Fruit fly (Drosophila melanogaster) whole organism, prepupa: ENCODE results near the gene CG2972.

Source experiments
- Blimp-1 ChIP-seq: fragments of 200-800 bp; sonication (Bioruptor generic); optimal IDR thresholded peaks from 3 replicates; lab custom pipeline; 2017; ENCODE audit warnings: missing biosample characterization, missing genetic modification characterization, mild to moderate bottlenecking, moderate library complexity, missing genetic modification reagents
- CG10669 ChIP-seq: fragments of 200-800 bp; sonication (Bioruptor generic); optimal IDR thresholded peaks from 3 replicates; lab custom pipeline; 2018; ENCODE audit warnings: missing biosample characterization, mild to moderate bottlenecking, missing genetic modification characterization, moderate library complexity
- CG11294 ChIP-seq: fragments of 200-800 bp; sonication (Bioruptor generic); IDR thresholded peaks from 2 replicates; pipeline ENCODE4 v1.3.6; 2022; ENCODE audit warnings: missing biosample characterization, missing genetic modification characterization
- CG11762 ChIP-seq: fragments of 200-800 bp; sonication (Bioruptor generic); optimal IDR thresholded peaks from 3 replicates; lab custom pipeline; 2016; ENCODE audit warnings: missing biosample characterization, missing genetic modification characterization; ENCODE audit not compliant: insufficient read depth
- CG11902 ChIP-seq: fragments of 200-800 bp; sonication (Bioruptor generic); optimal IDR thresholded peaks from 3 replicates; lab custom pipeline; 2016; ENCODE audit warnings: missing biosample characterization, missing genetic modification characterization
- CG15336 ChIP-seq: fragments of 200-800 bp; sonication (Bioruptor generic); IDR thresholded peaks from 2 replicates; pipeline ENCODE4 v1.3.6; 2022; ENCODE audit warnings: missing biosample characterization, missing genetic modification characterization
- CG3032 ChIP-seq: fragments of 200-800 bp; optimal IDR thresholded peaks from 2 replicates; lab custom pipeline; 2019; ENCODE audit warnings: missing biosample characterization, mild to moderate bottlenecking, missing genetic modification characterization, moderate library complexity
- CG31627 ChIP-seq: fragments of 200-800 bp; sonication (Bioruptor generic); optimal IDR thresholded peaks from 3 replicates; lab custom pipeline; 2016; ENCODE audit warnings: missing biosample characterization, missing genetic modification characterization
- CG32006 ChIP-seq: fragments of 200-800 bp; sonication (Bioruptor generic); optimal IDR thresholded peaks from 3 replicates; lab custom pipeline; 2017; ENCODE audit warnings: missing biosample characterization, mild to moderate bottlenecking, missing genetic modification characterization
- CG34406 ChIP-seq: fragments of 200-800 bp; sonication (Bioruptor generic); optimal IDR thresholded peaks from 3 replicates; lab custom pipeline; 2016; ENCODE audit warnings: missing biosample characterization, missing genetic modification characterization
- CG3919 ChIP-seq: fragments of 200-800 bp; sonication (Bioruptor generic); optimal IDR thresholded peaks from 3 replicates; lab custom pipeline; 2016; ENCODE audit warnings: missing biosample characterization, missing genetic modification characterization
- CG4318 ChIP-seq: fragments of 200-800 bp; sonication (Bioruptor generic); optimal IDR thresholded peaks from 3 replicates; lab custom pipeline; 2017; ENCODE audit warnings: missing biosample characterization, mild to moderate bottlenecking, missing genetic modification characterization
- CG6163 ChIP-seq: fragments of 200-800 bp; sonication (Bioruptor generic); IDR thresholded peaks from 3 replicates; pipeline ENCODE4 v1.3.6; 2022; ENCODE audit warnings: missing biosample characterization, missing genetic modification characterization
- CG6276 ChIP-seq: fragments of 200-800 bp; sonication (Bioruptor generic); optimal IDR thresholded peaks from 2 replicates; lab custom pipeline; 2017; ENCODE audit warnings: missing biosample characterization, mild to moderate bottlenecking, missing genetic modification characterization
- CG6792 ChIP-seq: fragments of 200-800 bp; sonication (Bioruptor generic); optimal IDR thresholded peaks from 3 replicates; lab custom pipeline; 2016; ENCODE audit warnings: missing biosample characterization, missing genetic modification characterization
- CG6808 ChIP-seq: fragments of 200-800 bp; sonication (Bioruptor generic); optimal IDR thresholded peaks from 3 replicates; lab custom pipeline; 2017; ENCODE audit warnings: missing biosample characterization, missing genetic modification characterization, mild to moderate bottlenecking, moderate library complexity, missing genetic modification reagents
- CG6854 ChIP-seq: fragments of 200-800 bp; sonication (Bioruptor generic); optimal IDR thresholded peaks from 2 replicates; lab custom pipeline; 2017; ENCODE audit warnings: missing biosample characterization, mild to moderate bottlenecking, missing genetic modification characterization
- CG7368 ChIP-seq: fragments of 200-800 bp; sonication (Bioruptor generic); optimal IDR thresholded peaks from 3 replicates; lab custom pipeline; 2016; ENCODE audit warnings: missing biosample characterization, missing genetic modification characterization
- CG8119 ChIP-seq: fragments of 200-800 bp; sonication (Bioruptor generic); IDR thresholded peaks from 3 replicates; pipeline ENCODE4 v1.3.6; 2022; ENCODE audit warnings: missing biosample characterization, missing genetic modification characterization
- CG8319 ChIP-seq: fragments of 200-800 bp; sonication (Bioruptor generic); optimal IDR thresholded peaks from 3 replicates; lab custom pipeline; 2016; ENCODE audit warnings: missing biosample characterization, missing genetic modification characterization
- CG9139 ChIP-seq: fragments of 200-800 bp; sonication (Bioruptor generic); optimal IDR thresholded peaks from 3 replicates; lab custom pipeline; 2017; ENCODE audit warnings: missing biosample characterization, mild to moderate bottlenecking, missing genetic modification characterization
- Eip78C ChIP-seq: fragments of 200-800 bp; sonication (Bioruptor generic); peaks from one replicate; lab custom pipeline; 2016; ENCODE audit warnings: missing biosample characterization, missing genetic modification characterization
- Eip93F ChIP-seq: fragments of 200-800 bp; sonication (Bioruptor generic); optimal IDR thresholded peaks from 2 replicates; lab custom pipeline; 2016; ENCODE audit warnings: missing biosample characterization, mild to moderate bottlenecking, missing genetic modification characterization
- Ets21C ChIP-seq: fragments of 200-800 bp; sonication (Bioruptor generic); optimal IDR thresholded peaks from 3 replicates; lab custom pipeline; 2016; ENCODE audit warnings: missing biosample characterization, missing genetic modification characterization
- Gug ChIP-seq: fragments of 200-800 bp; sonication (Bioruptor generic); IDR thresholded peaks from 2 replicates; pipeline ENCODE4 v1.3.6; 2022; ENCODE audit warnings: missing biosample characterization, missing genetic modification characterization
- Hr38 ChIP-seq: sonication (Bioruptor generic); optimal IDR thresholded peaks from 2 replicates; lab custom pipeline; 2016; ENCODE audit warnings: missing biosample characterization, missing genetic modification characterization
- Hr39 ChIP-seq: fragments of 200-800 bp; sonication (Bioruptor generic); optimal IDR thresholded peaks from 2 replicates; lab custom pipeline; 2016; ENCODE audit warnings: missing biosample characterization, missing genetic modification characterization
- Hr4 ChIP-seq: fragments of 200-800 bp; sonication (Bioruptor generic); optimal IDR thresholded peaks from 3 replicates; lab custom pipeline; 2016; ENCODE audit warnings: missing biosample characterization, missing genetic modification characterization
- Lpt ChIP-seq: fragments of 200-800 bp; sonication (Bioruptor generic); optimal IDR thresholded peaks from 3 replicates; lab custom pipeline; 2016; ENCODE audit warnings: missing biosample characterization, missing genetic modification characterization
- Met ChIP-seq: fragments of 200-800 bp; sonication (Bioruptor generic); optimal IDR thresholded peaks from 3 replicates; lab custom pipeline; 2016; ENCODE audit warnings: missing biosample characterization, missing genetic modification characterization
- Smox ChIP-seq: fragments of 200-800 bp; sonication (Bioruptor generic); optimal IDR thresholded peaks from 3 replicates; lab custom pipeline; 2016; ENCODE audit warnings: missing biosample characterization, missing genetic modification characterization
- Sox102F ChIP-seq: fragments of 200-800 bp; sonication (Bioruptor generic); optimal IDR thresholded peaks from 2 replicates; lab custom pipeline; 2016; ENCODE audit warnings: missing biosample characterization, mild to moderate bottlenecking, missing genetic modification characterization
- Sox14 ChIP-seq: fragments of 200-800 bp; sonication (Bioruptor generic); optimal IDR thresholded peaks from 3 replicates; lab custom pipeline; 2016; ENCODE audit warnings: missing biosample characterization, missing genetic modification characterization
- Sox15 ChIP-seq: fragments of 200-800 bp; sonication (Bioruptor generic); optimal IDR thresholded peaks from 3 replicates; lab custom pipeline; 2016; ENCODE audit warnings: missing biosample characterization, missing genetic modification characterization
- acj6 ChIP-seq: fragments of 200-800 bp; sonication (Bioruptor generic); optimal IDR thresholded peaks from 3 replicates; lab custom pipeline; 2016; ENCODE audit warnings: missing biosample characterization, missing genetic modification characterization
- cyc ChIP-seq: fragments of 200-800 bp; sonication (Bioruptor generic); optimal IDR thresholded peaks from 3 replicates; lab custom pipeline; 2016; ENCODE audit warnings: missing biosample characterization, missing genetic modification characterization
- dac ChIP-seq: fragments of 200-800 bp; sonication (Bioruptor generic); optimal IDR thresholded peaks from 2 replicates; lab custom pipeline; 2017; ENCODE audit warnings: missing biosample characterization, mild to moderate bottlenecking, missing genetic modification characterization
- dsx ChIP-seq: fragments of 200-800 bp; optimal IDR thresholded peaks from 3 replicates; lab custom pipeline; 2019; ENCODE audit warnings: missing biosample characterization, mild to moderate bottlenecking, missing genetic modification characterization, moderate library complexity; ENCODE audit not compliant: poor library complexity, severe bottlenecking
- eg ChIP-seq: fragments of 200-800 bp; sonication (Bioruptor generic); IDR thresholded peaks from 3 replicates; pipeline ENCODE4 v1.3.6; 2022; ENCODE audit warnings: missing biosample characterization, missing genetic modification characterization
- esn ChIP-seq: fragments of 200-800 bp; sonication (Bioruptor generic); optimal IDR thresholded peaks from 2 replicates; lab custom pipeline; 2016; ENCODE audit warnings: missing biosample characterization, mild to moderate bottlenecking, missing genetic modification characterization, moderate library complexity
- fd59A ChIP-seq: fragments of 200-800 bp; sonication (Bioruptor generic); optimal IDR thresholded peaks from 2 replicates; lab custom pipeline; 2017; ENCODE audit warnings: missing biosample characterization, mild to moderate bottlenecking, missing genetic modification characterization, missing genetic modification reagents
- fd85E ChIP-seq: fragments of 200-800 bp; sonication (Bioruptor generic); optimal IDR thresholded peaks from 3 replicates; lab custom pipeline; 2016; ENCODE audit warnings: missing biosample characterization, missing genetic modification characterization
- fkh ChIP-seq: fragments of 200-800 bp; sonication (Bioruptor generic); optimal IDR thresholded peaks from 3 replicates; lab custom pipeline; 2017; ENCODE audit warnings: missing biosample characterization, mild to moderate bottlenecking, missing genetic modification characterization, moderate library complexity
- net ChIP-seq: fragments of 200-800 bp; sonication (Bioruptor generic); optimal IDR thresholded peaks from 3 replicates; lab custom pipeline; 2016; ENCODE audit warnings: missing biosample characterization, missing genetic modification characterization
- pdm3 ChIP-seq: fragments of 200-800 bp; sonication (Bioruptor generic); optimal IDR thresholded peaks from 3 replicates; lab custom pipeline; 2016; ENCODE audit warnings: missing biosample characterization, missing genetic modification characterization
- spab ChIP-seq: fragments of 200-800 bp; sonication (Bioruptor generic); optimal IDR thresholded peaks from 2 replicates; lab custom pipeline; 2017; ENCODE audit warnings: missing biosample characterization, mild to moderate bottlenecking, missing genetic modification characterization, missing genetic modification reagents
- svp ChIP-seq: fragments of 200-800 bp; sonication (Bioruptor generic); peaks from one replicate; lab custom pipeline; 2016; ENCODE audit warnings: missing biosample characterization, missing genetic modification characterization
- vri ChIP-seq: fragments of 200-800 bp; sonication (Bioruptor generic); optimal IDR thresholded peaks from 3 replicates; lab custom pipeline; 2016; ENCODE audit warnings: missing biosample characterization, mild to moderate bottlenecking, missing genetic modification characterization

CG2972 gene

dm6 chrX:10125629-10126028 lies 42.7 kb downstream of the CG2972 start (continued):
- TF ChIP-seq Blimp-1 (GFP tag; lab: Kevin White, UChicago), result no peak
- TF ChIP-seq CG15336 (GFP tag; lab: Robert Waterston, UW), result peak; percentile 74
- peak; percentile 11 for TF ChIP-seq Sox14 (GFP tag; lab: Kevin White, UChicago)
- TF ChIP-seq dsx, result no peak
- no peak for TF ChIP-seq CG11902 (GFP tag; lab: Kevin White, UChicago)
- peak; percentile 34; the same call in 1 of the 2 replicates for TF ChIP-seq CG11294 (GFP tag; lab: Robert Waterston, UW)
- TF ChIP-seq spab, result no peak
- no peak for TF ChIP-seq Lpt (GFP tag; lab: Kevin White, UChicago)
- TF ChIP-seq fd59A (GFP tag; lab: Kevin White, UChicago), result no peak
- no peak for TF ChIP-seq CG7368
- TF ChIP-seq CG4318 (GFP tag; lab: Kevin White, UChicago), result peak; percentile 4
- no peak for TF ChIP-seq Hr38 (GFP tag; lab: Kevin White, UChicago)
- TF ChIP-seq CG6792, result no peak
- TF ChIP-seq Met (GFP tag; lab: Kevin White, UChicago), result peak; percentile 34
- TF ChIP-seq CG8119 (GFP tag; lab: Robert Waterston, UW), result peak; percentile 41; the same call in 2 of the 3 replicates
- TF ChIP-seq CG6808 (GFP tag; lab: Kevin White, UChicago), result no peak
- TF ChIP-seq Sox15, result no peak

- TF ChIP-seq CG15336 (GFP tag; lab: Robert Waterston, UW), result peak; percentile 67
- TF ChIP-seq CG34406 (GFP tag; lab: Kevin White, UChicago), result no peak
- TF ChIP-seq Eip93F (GFP tag; lab: Kevin White, UChicago), result no peak
- TF ChIP-seq Sox102F (GFP tag; lab: Kevin White, UChicago), result no peak
- peak; percentile 61 for TF ChIP-seq Hr4 (GFP tag; lab: Kevin White, UChicago)
- TF ChIP-seq Ets21C (GFP tag; lab: Kevin White, UChicago), result no peak
- no peak for TF ChIP-seq CG10669
- TF ChIP-seq Sox15, result no peak
- TF ChIP-seq CG3032, result no peak
- peak; percentile 56 for TF ChIP-seq Eip78C (GFP tag; lab: Kevin White, UChicago)
- no peak for TF ChIP-seq CG6854 (GFP tag; lab: Kevin White, UChicago)
- no peak for TF ChIP-seq pdm3 (GFP tag; lab: Kevin White, UChicago)
- peak; percentile 58 for TF ChIP-seq eg
- TF ChIP-seq esn (GFP tag; lab: Kevin White, UChicago), result no peak
- no peak for TF ChIP-seq CG3919 (GFP tag; lab: Kevin White, UChicago)
- TF ChIP-seq CG6163 (GFP tag; lab: Robert Waterston, UW), result 0 out of 3 replicates have a peak, but pooled peaks have one; percentile 45
- no peak for TF ChIP-seq Hr38 (GFP tag; lab: Kevin White, UChicago)
- TF ChIP-seq fkh, result no peak
- TF ChIP-seq CG11762, result no peak
- TF ChIP-seq net, result no peak
- no peak for TF ChIP-seq CG6808 (GFP tag; lab: Kevin White, UChicago)
- no peak for TF ChIP-seq Smox (GFP tag; lab: Kevin White, UChicago)
- TF ChIP-seq vri (GFP tag; lab: Kevin White, UChicago), result no peak
- TF ChIP-seq Sox14 (GFP tag; lab: Kevin White, UChicago), result no peak
- peak; percentile 39; the same call in 1 of the 2 replicates for TF ChIP-seq Gug (GFP tag; lab: Robert Waterston, UW)
- TF ChIP-seq dac, result no peak
- TF ChIP-seq CG7368, result no peak
- no peak for TF ChIP-seq acj6
- no peak for TF ChIP-seq svp (GFP tag; lab: Kevin White, UChicago)
- peak; percentile 71 for TF ChIP-seq CG32006 (GFP tag; lab: Kevin White, UChicago)
- no peak for TF ChIP-seq dsx
- TF ChIP-seq fd85E, result no peak
- no peak for TF ChIP-seq CG9139
- TF ChIP-seq Blimp-1 (GFP tag; lab: Kevin White, UChicago), result no peak
- TF ChIP-seq CG8319 (GFP tag; lab: Kevin White, UChicago), result no peak
- TF ChIP-seq CG11294 (GFP tag; lab: Robert Waterston, UW), result no peak
- TF ChIP-seq CG4318 (GFP tag; lab: Kevin White, UChicago), result peak; percentile 6
- TF ChIP-seq CG11902 (GFP tag; lab: Kevin White, UChicago), result no peak
- no peak for TF ChIP-seq CG31627
- no peak for TF ChIP-seq cyc (GFP tag; lab: Kevin White, UChicago)
- TF ChIP-seq CG6792, result no peak
- no peak for TF ChIP-seq Hr39 (GFP tag; lab: Kevin White, UChicago)
- TF ChIP-seq CG6276 (GFP tag; lab: Kevin White, UChicago), result peak; percentile 46
- TF ChIP-seq Lpt (GFP tag; lab: Kevin White, UChicago), result peak; percentile 0
- peak; percentile 40; the same call in 2 of the 3 replicates for TF ChIP-seq CG8119 (GFP tag; lab: Robert Waterston, UW)
Measured at dm6 chrX:10127204-10127603, 44.2 kb downstream of the CG2972 start.
